Worm (Caenorhabditis elegans) whole organism, mixed stage, embryonic: ENCODE data around the gene ptr-5.

Experiments
- M03D4.4 ChIP-seq: sonication (generic microtip); optimal IDR thresholded peaks from 2 replicates; lab custom pipeline; 2017; ENCODE audit warnings: mild to moderate bottlenecking, missing genetic modification characterization, missing compliant biosample characterization
- bed-3 ChIP-seq: fragments of 200-800 bp; sonication (Bioruptor generic); optimal IDR thresholded peaks from 3 replicates; lab custom pipeline; 2018; ENCODE audit warnings: mild to moderate bottlenecking, missing genetic modification characterization, moderate library complexity, missing compliant biosample characterization
- blmp-1 ChIP-seq: fragments of 150-350 bp; optimal IDR thresholded peaks from 2 replicates; lab custom pipeline; 2014; ENCODE audit warnings: missing biosample characterization, missing genetic modification characterization
- ceh-39 ChIP-seq: fragments of 150-350 bp; optimal IDR thresholded peaks from 2 replicates; lab custom pipeline; 2014; ENCODE audit warnings: missing biosample characterization, missing genetic modification characterization
- ceh-43 ChIP-seq: fragments of 200-800 bp; sonication (Bioruptor generic); optimal IDR thresholded peaks from 2 replicates; lab custom pipeline; 2018; ENCODE audit warnings: mild to moderate bottlenecking, missing genetic modification characterization, moderate library complexity, missing compliant biosample characterization
- ceh-83 ChIP-seq: fragments of 200-800 bp; sonication (Bioruptor generic); optimal IDR thresholded peaks from 2 replicates; lab custom pipeline; 2018; ENCODE audit warnings: mild to moderate bottlenecking, missing genetic modification characterization, missing compliant biosample characterization
- ces-1 ChIP-seq: fragments of 150-350 bp; optimal IDR thresholded peaks from 2 replicates; lab custom pipeline; 2014; ENCODE audit warnings: missing biosample characterization, missing genetic modification reagents, missing genetic modification characterization
- cnd-1 ChIP-seq: fragments of 200-800 bp; sonication (Bioruptor generic); optimal IDR thresholded peaks from 2 replicates; lab custom pipeline; 2018; ENCODE audit warnings: mild to moderate bottlenecking, missing genetic modification characterization, missing compliant biosample characterization
- drap-1 ChIP-seq: fragments of 200-800 bp; sonication (Bioruptor generic); optimal IDR thresholded peaks from 3 replicates; lab custom pipeline; 2018; ENCODE audit warnings: mild to moderate bottlenecking, missing genetic modification characterization, missing compliant biosample characterization
- elt-1 ChIP-seq: sonication (generic microtip); optimal IDR thresholded peaks from 2 replicates; lab custom pipeline; 2017; ENCODE audit warnings: missing genetic modification characterization, mild to moderate bottlenecking, missing compliant biosample characterization, antibody characterized with exemption, moderate library complexity, borderline replicate concordance; ENCODE audit not compliant: insufficient read depth
- elt-3 ChIP-seq: fragments of 150-350 bp; optimal IDR thresholded peaks from 2 replicates; lab custom pipeline; 2014; ENCODE audit warnings: missing biosample characterization, missing genetic modification characterization
- flh-1 ChIP-seq: fragments of 200-800 bp; sonication (Bioruptor generic); optimal IDR thresholded peaks from 2 replicates; lab custom pipeline; 2018; ENCODE audit warnings: mild to moderate bottlenecking, missing genetic modification characterization, moderate library complexity, missing compliant biosample characterization
- ham-2 ChIP-seq: fragments of 200-800 bp; sonication (Bioruptor generic); optimal IDR thresholded peaks from 2 replicates; lab custom pipeline; 2018; ENCODE audit warnings: mild to moderate bottlenecking, missing genetic modification characterization, missing compliant biosample characterization
- hlh-1 ChIP-seq: fragments of 150-350 bp; optimal IDR thresholded peaks from 2 replicates; lab custom pipeline; 2014; ENCODE audit warnings: missing biosample characterization, missing genetic modification reagents, missing genetic modification characterization
- lin-13 ChIP-seq: fragments of 150-350 bp; optimal IDR thresholded peaks from 2 replicates; lab custom pipeline; 2014; ENCODE audit warnings: missing biosample characterization, missing genetic modification characterization
- lsy-2 ChIP-seq: fragments of 150-350 bp; optimal IDR thresholded peaks from 2 replicates; lab custom pipeline; 2014; ENCODE audit warnings: missing biosample characterization, missing genetic modification characterization
- mab-5 ChIP-seq: fragments of 150-350 bp; optimal IDR thresholded peaks from 2 replicates; lab custom pipeline; 2014; ENCODE audit warnings: missing biosample characterization, missing genetic modification characterization
- mls-2 ChIP-seq: sonication (generic microtip); optimal IDR thresholded peaks from 2 replicates; lab custom pipeline; 2016; ENCODE audit warnings: mild to moderate bottlenecking, missing genetic modification characterization, moderate library complexity, missing compliant biosample characterization
- nhr-12 ChIP-seq: fragments of 150-350 bp; optimal IDR thresholded peaks from 2 replicates; lab custom pipeline; 2014; ENCODE audit warnings: missing biosample characterization, missing genetic modification characterization
- nhr-2 ChIP-seq: fragments of 150-350 bp; optimal IDR thresholded peaks from 2 replicates; lab custom pipeline; 2014; ENCODE audit warnings: missing biosample characterization, missing genetic modification characterization
- nhr-237 ChIP-seq: fragments of 150-350 bp; optimal IDR thresholded peaks from 2 replicates; lab custom pipeline; 2014; ENCODE audit warnings: missing biosample characterization, missing genetic modification characterization
- nhr-28 ChIP-seq: fragments of 150-350 bp; optimal IDR thresholded peaks from 2 replicates; lab custom pipeline; 2014; ENCODE audit warnings: missing biosample characterization, missing genetic modification characterization
- nhr-76 ChIP-seq: sonication (generic microtip); optimal IDR thresholded peaks from 2 replicates; lab custom pipeline; 2017; ENCODE audit warnings: missing biosample characterization, missing genetic modification characterization
- pha-4 ChIP-seq: fragments of 150-350 bp; optimal IDR thresholded peaks from 2 replicates; lab custom pipeline; 2018; ENCODE audit warnings: missing biosample characterization, missing genetic modification reagents, missing genetic modification characterization
- sem-2 ChIP-seq: fragments of 200-800 bp; sonication (Bioruptor generic); optimal IDR thresholded peaks from 2 replicates; lab custom pipeline; 2018; ENCODE audit warnings: mild to moderate bottlenecking, missing genetic modification characterization, missing compliant biosample characterization
- snpc-4 ChIP-seq: fragments of 150-350 bp; optimal IDR thresholded peaks from 2 replicates; lab custom pipeline; 2014; ENCODE audit warnings: missing biosample characterization, missing genetic modification characterization
- sptf-1 ChIP-seq: sonication (generic microtip); optimal IDR thresholded peaks from 2 replicates; lab custom pipeline; 2017; ENCODE audit warnings: mild to moderate bottlenecking, missing genetic modification characterization, moderate library complexity, missing compliant biosample characterization
- unc-39 ChIP-seq: fragments of 150-350 bp; optimal IDR thresholded peaks from 2 replicates; lab custom pipeline; 2014; ENCODE audit warnings: missing biosample characterization, missing genetic modification characterization
- unc-62 ChIP-seq: fragments of 150-350 bp; optimal IDR thresholded peaks from 2 replicates; lab custom pipeline; 2014; ENCODE audit warnings: missing biosample characterization, missing genetic modification reagents, missing genetic modification characterization
- zip-8 ChIP-seq: fragments of 150-350 bp; optimal IDR thresholded peaks from 2 replicates; lab custom pipeline; 2014; ENCODE audit warnings: missing biosample characterization, missing genetic modification characterization
- ztf-11 ChIP-seq: fragments of 150-350 bp; optimal IDR thresholded peaks from 2 replicates; lab custom pipeline; 2014; ENCODE audit warnings: missing biosample characterization, missing genetic modification characterization

Gene ptr-5

DNA sequence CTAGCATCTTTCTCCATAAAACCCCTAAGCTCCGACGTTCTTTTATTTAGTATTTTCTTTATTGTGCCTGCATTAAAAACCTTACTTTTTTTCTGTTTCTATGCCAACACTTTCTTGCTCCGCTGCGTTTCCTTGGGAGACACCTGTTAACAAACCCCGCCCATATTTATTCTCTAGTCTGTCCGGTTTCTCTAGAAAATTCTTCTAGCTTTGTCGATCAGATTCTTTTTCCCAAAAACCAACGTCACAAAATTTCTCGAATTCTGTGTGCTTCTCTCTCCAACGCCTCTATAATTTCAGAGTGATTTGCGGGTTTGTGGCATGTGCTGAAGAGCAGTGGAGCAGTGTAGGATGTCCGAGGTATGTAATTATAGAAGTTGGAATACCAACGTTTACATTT, at the start of gene ptr-5:
ptr-5 (plus strand) TSS at position 301 of the 400 bp plus-strand sequence.
- TF ChIP-seq elt-1 (tag; lab: Kevin White, UChicago) (no peak), nhr-237 (tag; lab: Kevin White, UChicago) (no peak), hlh-1 (no peak)

DNA sequence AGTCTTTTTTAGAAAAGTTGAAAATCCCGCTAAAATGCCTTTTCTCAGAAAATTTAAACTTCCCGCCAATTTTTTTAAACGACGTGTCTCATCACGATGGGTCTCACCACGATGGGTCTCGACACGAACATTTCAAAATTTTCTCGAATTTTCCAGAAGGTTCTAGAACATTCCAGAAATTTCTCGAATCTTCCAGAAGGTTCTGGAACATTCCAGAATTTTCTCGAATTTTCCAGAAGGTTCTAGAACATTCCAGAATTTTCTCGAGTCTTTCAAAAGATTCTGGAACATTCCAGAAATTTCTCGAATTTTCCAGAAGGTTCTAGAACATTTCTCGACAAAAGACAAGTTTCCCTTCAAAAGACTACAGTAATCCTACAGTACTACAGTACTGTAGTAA, 30.0 kb upstream of the ptr-5 start:
- no peak for TF ChIP-seq nhr-12
- peak; percentile 87 for TF ChIP-seq ceh-83 (GFP tag; lab: Kevin White, UChicago)
- TF ChIP-seq M03D4.4 (tag; lab: Kevin White, UChicago): no peak
- no peak for TF ChIP-seq ztf-11 (tag; lab: Kevin White, UChicago)
- peak; percentile 55 for TF ChIP-seq sem-2
- TF ChIP-seq, all 35 proteins: peak for 2

DNA sequence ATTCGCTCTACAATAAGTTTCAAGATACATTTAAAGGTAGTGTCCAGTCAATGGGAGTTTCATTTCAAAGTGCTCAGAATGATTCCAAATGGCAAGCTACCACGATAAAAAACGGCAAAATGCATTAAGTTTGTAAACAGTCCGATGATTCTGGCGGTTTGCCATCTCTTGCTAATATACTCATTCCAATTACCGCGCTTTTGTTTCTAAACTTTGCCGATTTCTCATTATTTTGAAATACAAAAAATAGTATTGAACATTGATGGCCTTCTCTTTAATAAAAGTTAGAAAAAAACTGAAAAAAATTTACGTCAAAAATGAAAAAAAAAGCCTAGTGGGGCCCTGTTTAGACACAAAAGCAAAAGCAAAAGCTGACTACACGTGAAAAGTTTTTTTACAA, 24.4 kb upstream of the ptr-5 start:
- TF ChIP-seq hlh-1: no peak
- no peak for TF ChIP-seq nhr-12
- no peak for TF ChIP-seq sptf-1 (tag; lab: Kevin White, UChicago)
- no peak for TF ChIP-seq blmp-1 (tag; lab: Kevin White, UChicago)
- TF ChIP-seq unc-39 (tag; lab: Kevin White, UChicago): no peak
- no peak for TF ChIP-seq nhr-237 (tag; lab: Kevin White, UChicago)
- no peak for TF ChIP-seq snpc-4 (tag; lab: Kevin White, UChicago)
- no peak for TF ChIP-seq elt-1 (tag; lab: Kevin White, UChicago)
- TF ChIP-seq ham-2 (GFP tag; lab: Kevin White, UChicago): no peak
- no peak for TF ChIP-seq mab-5 (tag; lab: Kevin White, UChicago)
- TF ChIP-seq M03D4.4 (tag; lab: Kevin White, UChicago): no peak
- TF ChIP-seq pha-4 (tag; lab: Kevin White, UChicago): no peak
- no peak for TF ChIP-seq ceh-43 (GFP tag; lab: Kevin White, UChicago)
- TF ChIP-seq unc-62 (GFP tag; lab: Kevin White, UChicago): no peak
- TF ChIP-seq ces-1: no peak
- no peak for TF ChIP-seq drap-1

DNA sequence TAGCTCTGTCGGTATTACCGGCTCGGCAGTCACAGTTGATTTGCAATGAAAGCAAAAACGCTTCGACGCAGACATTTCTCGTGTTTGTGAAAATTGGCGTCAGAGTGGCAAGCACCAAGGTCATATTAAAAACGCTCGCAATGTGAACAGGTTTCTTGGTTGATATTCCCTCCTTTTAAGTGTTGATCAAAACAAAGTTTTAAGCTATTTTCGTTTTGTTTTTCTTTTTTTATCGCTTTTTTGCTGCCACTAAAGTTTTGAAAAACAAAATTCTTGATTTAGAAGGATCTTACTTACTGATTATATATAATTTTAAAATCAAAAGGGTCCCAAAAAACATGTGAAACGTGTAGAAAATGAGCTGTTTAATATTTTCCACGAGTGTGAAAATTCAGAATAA, 23.7 kb upstream of the ptr-5 start, which contains the start of gene C33E10.8:
C33E10.8 (minus strand) TSS at position 101 of the 400 bp plus-strand sequence.
- TF ChIP-seq ham-2 (GFP tag; lab: Kevin White, UChicago) (no peak), hlh-1 (no peak), mls-2 (tag; lab: Kevin White, UChicago) (no peak), drap-1 (no peak)

DNA sequence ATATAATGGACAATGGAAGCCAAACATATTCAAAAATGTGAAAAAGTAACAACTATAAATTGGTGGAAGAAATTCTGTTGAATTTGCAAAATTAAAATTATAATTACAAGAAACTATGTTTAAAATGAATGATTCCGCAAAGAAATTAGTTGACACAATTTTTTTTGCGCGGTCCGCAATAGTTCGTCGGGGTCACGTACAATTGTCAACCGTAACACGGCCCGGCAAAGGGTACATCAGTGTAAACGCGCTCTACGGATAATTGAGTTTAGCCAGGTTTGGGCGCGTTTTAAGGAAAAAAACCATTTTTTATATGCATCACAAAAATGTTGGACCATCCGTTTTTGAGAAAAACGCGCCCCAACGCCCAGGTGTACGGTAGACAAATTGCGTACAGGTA, 21.0 kb upstream of the ptr-5 start:
- TF ChIP-seq drap-1 (no peak), lsy-2 (peak; percentile 56), nhr-12 (no peak)
- TF ChIP-seq, all 35 proteins: peak for 1

DNA sequence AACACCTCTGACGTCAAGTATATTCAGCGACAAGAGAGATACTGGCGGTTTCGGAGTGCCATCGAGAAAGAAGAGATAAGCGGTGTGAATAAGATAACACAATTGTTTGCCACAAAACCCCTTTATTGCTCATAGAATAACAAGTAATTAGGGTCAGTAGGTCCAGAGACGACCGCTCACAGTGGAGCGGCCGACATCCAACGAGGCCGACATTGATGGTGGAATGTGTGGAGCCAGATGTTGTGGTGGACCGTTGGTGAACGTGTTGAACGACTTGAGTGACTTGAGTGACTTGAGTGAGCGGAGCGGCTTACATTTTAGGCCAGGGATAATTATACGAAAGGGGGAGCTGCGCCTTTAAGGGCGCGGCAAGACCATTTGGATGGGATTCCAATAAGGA, 17.6 kb upstream of the ptr-5 start:
- TF ChIP-seq pha-4 (tag; lab: Kevin White, UChicago): no peak
- no peak for TF ChIP-seq snpc-4 (tag; lab: Kevin White, UChicago)
- TF ChIP-seq lin-13 (tag; lab: Kevin White, UChicago): no peak
- no peak for TF ChIP-seq nhr-76 (tag; lab: Kevin White, UChicago)
- no peak for TF ChIP-seq bed-3 (GFP tag; lab: Kevin White, UChicago)
- no peak for TF ChIP-seq nhr-2 (tag; lab: Kevin White, UChicago)
- no peak for TF ChIP-seq ceh-43 (GFP tag; lab: Kevin White, UChicago)
- no peak for TF ChIP-seq ces-1
- TF ChIP-seq nhr-28 (tag; lab: Kevin White, UChicago): no peak
- TF ChIP-seq flh-1 (GFP tag; lab: Kevin White, UChicago): no peak
- TF ChIP-seq blmp-1 (tag; lab: Kevin White, UChicago): no peak
- TF ChIP-seq sem-2: no peak

DNA sequence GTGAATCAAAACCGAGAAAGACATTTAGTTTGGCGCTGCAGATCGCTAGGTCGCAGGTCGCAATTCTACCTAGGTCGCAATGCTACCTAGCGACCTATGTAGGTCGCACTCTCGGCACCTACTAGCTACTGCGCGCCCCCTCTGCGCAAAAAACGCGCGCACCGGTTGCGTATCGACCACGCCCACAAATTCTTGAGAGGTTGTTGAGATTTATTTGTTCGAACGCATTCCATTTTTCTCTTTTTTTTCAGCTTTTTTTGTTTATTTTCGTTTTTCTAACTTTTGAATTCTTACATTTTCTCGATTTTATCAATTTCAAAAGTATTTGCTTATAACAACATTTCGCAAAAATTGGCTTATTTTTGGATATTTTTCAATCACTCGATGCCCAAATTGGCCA, 16.5 kb upstream of the ptr-5 start, which contains the start of gene C33E10.10:
C33E10.10 (minus strand) TSS at position 101 of the 400 bp plus-strand sequence.
- TF ChIP-seq drap-1: no peak
- no peak for TF ChIP-seq ceh-39
- no peak for TF ChIP-seq elt-3
- no peak for TF ChIP-seq unc-39 (tag; lab: Kevin White, UChicago)
- TF ChIP-seq nhr-28 (tag; lab: Kevin White, UChicago): no peak
- TF ChIP-seq ceh-83 (GFP tag; lab: Kevin White, UChicago): no peak
- no peak for TF ChIP-seq zip-8 (tag; lab: Kevin White, UChicago)
- no peak for TF ChIP-seq cnd-1
